Worm (Caenorhabditis elegans) whole organism, L1 larva: ENCODE results near the gene ttll-15.

Experiments used
- egl-13 ChIP-seq: sonication (generic microtip); optimal IDR thresholded peaks from 2 replicates; lab custom pipeline; 2016; ENCODE audit warnings: missing genotype, missing genetic modification reagents, missing genetic modification characterization, missing compliant biosample characterization
- elt-3 ChIP-seq, 6 experiments: fragments of 150-350 bp in 1 of 6; sonication (generic microtip); optimal IDR thresholded peaks; 2 replicates each; lab custom pipeline; 2017 to 2018; ENCODE audit warnings: missing biosample characterization in 6 of 6, missing genetic modification characterization in 6 of 6, inconsistent platforms in 1 of 6
- lin-15B ChIP-seq: fragments of 150-350 bp; sonication (generic microtip); optimal IDR thresholded peaks from 3 replicates; lab custom pipeline; 2014; ENCODE audit warnings: missing biosample characterization, missing genetic modification characterization
- lir-3 ChIP-seq: sonication (generic microtip); optimal IDR thresholded peaks from 2 replicates; lab custom pipeline; 2016; ENCODE audit warnings: mild to moderate bottlenecking, missing genetic modification characterization, moderate library complexity, missing compliant biosample characterization; ENCODE audit not compliant: poor library complexity
- ztf-11 ChIP-seq, 2 experiments: sonication (generic microtip); optimal IDR thresholded peaks; 2 replicates each; lab custom pipeline; 2016 to 2017; ENCODE audit warnings: missing genetic modification characterization in 2 of 2, missing biosample characterization in 1 of 2, missing compliant biosample characterization in 1 of 2

- TF ChIP-seq lin-15B (no peak), lir-3 (tag; lab: Kevin White, UChicago) (no peak), egl-13 (tag; lab: Kevin White, UChicago) (no peak), elt-3 (tag; optimal IDR thresholded peaks at IDR 0.05; lab: Kevin White, UChicago) (no peak), ztf-11 (tag; optimal IDR thresholded peaks at IDR 0.05; lab: Kevin White, UChicago) (no peak)
These were observed 8.3 kb upstream of the ttll-15 start, which contains the start of gene K07C5.9 for ce11 chrV:10350054-10350453.
